Fruit fly (Drosophila melanogaster): Measurements from ENCODE around the gene Sap-r.
A peak's percentile ranks its signal among the peaks of the same experiment; 100 is the strongest.

Sap-r gene

dm6 chr3R:30933894-30934434, 45.1 kb upstream of the Sap-r start:
- TF ChIP-seq Myc (optimal IDR thresholded peaks at IDR 0.05) (no peak), Sp1 (GFP tag; optimal IDR thresholded peaks at IDR 0.05) (no peak), dmrt93B (GFP tag; optimal IDR thresholded peaks at IDR 0.05) (no peak), pan (optimal IDR thresholded peaks at IDR 0.05) (no peak), dl (GFP tag; optimal IDR thresholded peaks at IDR 0.05; ENCODE audit: insufficient read depth in 1 of 2, partially characterized antibody in 2 of 2) (no peak)

dm6 chr3R:30932092-30932491, 43.2 kb upstream of the Sap-r start:
- no peak for TF ChIP-seq CG9705 (GFP tag; optimal IDR thresholded peaks at IDR 0.05)
- TF ChIP-seq Hr83 (GFP tag; optimal IDR thresholded peaks at IDR 0.05; ENCODE audit: poor library complexity, severe bottlenecking) = peak; percentile 19

dm6 chr3R:30928634-30929033, 39.8 kb upstream of the Sap-r start:
- TF ChIP-seq br (GFP tag; optimal IDR thresholded peaks at IDR 0.05) (no peak), jim (GFP tag; optimal IDR thresholded peaks at IDR 0.05) (no peak), lola (GFP tag; optimal IDR thresholded peaks at IDR 0.05) (no peak), sage (GFP tag; optimal IDR thresholded peaks at IDR 0.05) (no peak), dl (GFP tag; optimal IDR thresholded peaks at IDR 0.05; ENCODE audit: insufficient read depth in 1 of 2, partially characterized antibody in 2 of 2) (no peak), dmrt93B (GFP tag; optimal IDR thresholded peaks at IDR 0.05) (no peak), Hnf4 (GFP tag; optimal IDR thresholded peaks at IDR 0.05) (no peak), Mio (GFP tag; optimal IDR thresholded peaks at IDR 0.05) (no peak), Vsx2 (GFP tag; optimal IDR thresholded peaks at IDR 0.05; ENCODE audit: partially characterized antibody) (no peak), tai (GFP tag; optimal IDR thresholded peaks at IDR 0.05) (no peak), Rel (GFP tag; optimal IDR thresholded peaks at IDR 0.05) (no peak), Rel (tag; optimal IDR thresholded peaks at IDR 0.05) (no peak)

- TF ChIP-seq Myc (optimal IDR thresholded peaks at IDR 0.05) = no peak
- TF ChIP-seq Rel (GFP tag; optimal IDR thresholded peaks at IDR 0.05) = no peak
- peak; percentile 14 for TF ChIP-seq Rel (tag; optimal IDR thresholded peaks at IDR 0.05)
- TF ChIP-seq Hnf4 (GFP tag; optimal IDR thresholded peaks at IDR 0.05) = no peak
- no peak for TF ChIP-seq fru (GFP tag; optimal IDR thresholded peaks at IDR 0.05)
These were observed 37.2 kb upstream of the Sap-r start for dm6 chr3R:30926033-30926432.

dm6 chr3R:30925436-30925835, 36.6 kb upstream of the Sap-r start:
- TF ChIP-seq GATAd (GFP tag; optimal IDR thresholded peaks at IDR 0.05) = no peak
- TF ChIP-seq Abd-B (GFP tag; optimal IDR thresholded peaks at IDR 0.05) = no peak
- TF ChIP-seq brk (GFP tag; optimal IDR thresholded peaks at IDR 0.05) = no peak
- no peak for TF ChIP-seq sage (GFP tag; optimal IDR thresholded peaks at IDR 0.05)
- TF ChIP-seq lola (GFP tag; optimal IDR thresholded peaks at IDR 0.05) = no peak
- TF ChIP-seq tai (GFP tag; optimal IDR thresholded peaks at IDR 0.05) = no peak
- no peak for TF ChIP-seq pan (optimal IDR thresholded peaks at IDR 0.05)
- TF ChIP-seq usp (GFP tag; optimal IDR thresholded peaks at IDR 0.05) = no peak
- TF ChIP-seq dl (GFP tag; optimal IDR thresholded peaks at IDR 0.05; ENCODE audit: insufficient read depth in 1 of 2, partially characterized antibody in 2 of 2) = no peak
- TF ChIP-seq Myc (optimal IDR thresholded peaks at IDR 0.05) = no peak
- no peak for TF ChIP-seq rgr (GFP tag; optimal IDR thresholded peaks at IDR 0.05)
- no peak for TF ChIP-seq dmrt93B (GFP tag; optimal IDR thresholded peaks at IDR 0.05)
- no peak for TF ChIP-seq Hr78 (GFP tag; optimal IDR thresholded peaks at IDR 0.05)
- TF ChIP-seq jim (GFP tag; optimal IDR thresholded peaks at IDR 0.05) = no peak

dm6 chr3R:30923581-30923980, 34.7 kb upstream of the Sap-r start:
- TF ChIP-seq dsf (GFP tag; optimal IDR thresholded peaks at IDR 0.05; ENCODE audit: borderline replicate concordance) (no peak), Hnf4 (GFP tag; optimal IDR thresholded peaks at IDR 0.05) (no peak), Mio (GFP tag; optimal IDR thresholded peaks at IDR 0.05) (no peak), ey (GFP tag; optimal IDR thresholded peaks at IDR 0.05) (no peak), br (GFP tag; optimal IDR thresholded peaks at IDR 0.05) (no peak), brk (GFP tag; optimal IDR thresholded peaks at IDR 0.05) (no peak), tai (GFP tag; optimal IDR thresholded peaks at IDR 0.05) (no peak), OdsH (GFP tag; optimal IDR thresholded peaks at IDR 0.05) (no peak)

dm6 chr3R:30922414-30922813, 33.6 kb upstream of the Sap-r start:
- TF ChIP-seq CG9705 (GFP tag; optimal IDR thresholded peaks at IDR 0.05) = no peak
- TF ChIP-seq HLH106 (tag; optimal IDR thresholded peaks at IDR 0.05) = no peak
- TF ChIP-seq foxo (GFP tag; optimal IDR thresholded peaks at IDR 0.05) = no peak
- no peak for TF ChIP-seq sage (GFP tag; optimal IDR thresholded peaks at IDR 0.05)
- TF ChIP-seq CG32264 (GFP tag; optimal IDR thresholded peaks at IDR 0.05) = no peak
- no peak for TF ChIP-seq sv (GFP tag; optimal IDR thresholded peaks at IDR 0.05)
- TF ChIP-seq Hr78 (GFP tag; optimal IDR thresholded peaks at IDR 0.05) = no peak
- no peak for TF ChIP-seq woc (GFP tag; optimal IDR thresholded peaks at IDR 0.05)
- TF ChIP-seq Hnf4 (GFP tag; optimal IDR thresholded peaks at IDR 0.05) = no peak

All from whole organism, wandering third instar larva.